Fruit fly (Drosophila melanogaster): Measurements from ENCODE around the gene cib.
A peak's percentile ranks its signal among the peaks of the same experiment; 100 is the strongest.

The cib gene

dm6 chrX:4119582-4119981 is 13.7 kb downstream of the cib start:
- TF ChIP-seq fd85E (GFP tag; optimal IDR thresholded peaks at IDR 0.05) (no peak), CG1621 (tag; optimal IDR thresholded peaks at IDR 0.05) (no peak), CG15336 (GFP tag; IDR thresholded peaks at IDR 0.05) (no peak), achi (GFP tag; optimal IDR thresholded peaks at IDR 0.05) (no peak), CG6163 (GFP tag; IDR thresholded peaks at IDR 0.05) (no peak), CG16779 (tag; optimal IDR thresholded peaks at IDR 0.05) (no peak), CG31627 (GFP tag; optimal IDR thresholded peaks at IDR 0.05) (no peak), CG32006 (GFP tag; optimal IDR thresholded peaks at IDR 0.05) (no peak), CG6276 (GFP tag; optimal IDR thresholded peaks at IDR 0.05) (no peak), dsx (GFP tag; optimal IDR thresholded peaks at IDR 0.05; ENCODE audit: poor library complexity, severe bottlenecking) (no peak), CG6854 (GFP tag; optimal IDR thresholded peaks at IDR 0.05) (no peak), OdsH (GFP tag; optimal IDR thresholded peaks at IDR 0.05) (no peak), CG9139 (GFP tag; optimal IDR thresholded peaks at IDR 0.05) (no peak), CG7368 (GFP tag; optimal IDR thresholded peaks at IDR 0.05) (no peak), Sox102F (GFP tag; optimal IDR thresholded peaks at IDR 0.05) (no peak), cyc (GFP tag; optimal IDR thresholded peaks at IDR 0.05) (no peak), Met (GFP tag; optimal IDR thresholded peaks at IDR 0.05) (no peak), esn (GFP tag; optimal IDR thresholded peaks at IDR 0.05) (no peak), Ets21C (GFP tag; optimal IDR thresholded peaks at IDR 0.05) (no peak), net (GFP tag; optimal IDR thresholded peaks at IDR 0.05) (no peak)

dm6 chrX:4131049-4131629 is 25.2 kb downstream of the cib start, which contains the start of gene GlcAT-I:
GlcAT-I (plus strand) TSS chrX:4131211.
- TF ChIP-seq CG6792 (GFP tag; optimal IDR thresholded peaks at IDR 0.05) (no peak), CG11762 (GFP tag; optimal IDR thresholded peaks at IDR 0.05; ENCODE audit: insufficient read depth) (no peak), Eip93F (GFP tag; optimal IDR thresholded peaks at IDR 0.05) (no peak), CG6276 (GFP tag; optimal IDR thresholded peaks at IDR 0.05) (no peak), Eip75B (GFP tag; optimal IDR thresholded peaks at IDR 0.05) (no peak), Sox14 (GFP tag; optimal IDR thresholded peaks at IDR 0.05) (no peak), CG1621 (tag; optimal IDR thresholded peaks at IDR 0.05) (peak; percentile 72), Hr4 (GFP tag; optimal IDR thresholded peaks at IDR 0.05) (no peak), CG6163 (GFP tag; IDR thresholded peaks at IDR 0.05) (no peak), esn (GFP tag; optimal IDR thresholded peaks at IDR 0.05) (no peak), fkh (GFP tag; optimal IDR thresholded peaks at IDR 0.05) (peak; percentile 81), acj6 (GFP tag; optimal IDR thresholded peaks at IDR 0.05) (no peak), Sox15 (GFP tag; optimal IDR thresholded peaks at IDR 0.05) (no peak), OdsH (GFP tag; optimal IDR thresholded peaks at IDR 0.05) (no peak), CG11294 (GFP tag; IDR thresholded peaks at IDR 0.05) (no peak), CG16779 (tag; optimal IDR thresholded peaks at IDR 0.05) (no peak), dac (GFP tag; optimal IDR thresholded peaks at IDR 0.05) (no peak), eg (GFP tag; IDR thresholded peaks at IDR 0.05) (no peak), Eip78C (GFP tag) (peak; percentile 23), CG32006 (GFP tag; optimal IDR thresholded peaks at IDR 0.05) (no peak), Met (GFP tag; optimal IDR thresholded peaks at IDR 0.05) (no peak), CG15336 (GFP tag; IDR thresholded peaks at IDR 0.05) (no peak), svp (GFP tag) (no peak), Hr38 (GFP tag; optimal IDR thresholded peaks at IDR 0.05) (no peak), lz (GFP tag; optimal IDR thresholded peaks at IDR 0.05) (no peak), CG8319 (GFP tag; optimal IDR thresholded peaks at IDR 0.05) (no peak), pdm3 (GFP tag; optimal IDR thresholded peaks at IDR 0.05) (no peak)

dm6 chrX:4139043-4139442 is 33.1 kb downstream of the cib start:
- TF ChIP-seq CG6163 (GFP tag; IDR thresholded peaks at IDR 0.05) (no peak), CG6792 (GFP tag; optimal IDR thresholded peaks at IDR 0.05) (no peak), CG10631 (GFP tag; optimal IDR thresholded peaks at IDR 0.05) (no peak), Smox (GFP tag; optimal IDR thresholded peaks at IDR 0.05) (no peak), CG11902 (GFP tag; optimal IDR thresholded peaks at IDR 0.05) (no peak), CG9139 (GFP tag; optimal IDR thresholded peaks at IDR 0.05) (no peak), Eip75B (GFP tag; optimal IDR thresholded peaks at IDR 0.05) (no peak), OdsH (GFP tag; optimal IDR thresholded peaks at IDR 0.05) (no peak), ss (GFP tag; optimal IDR thresholded peaks at IDR 0.05) (no peak), fd59A (GFP tag; optimal IDR thresholded peaks at IDR 0.05) (no peak), Sox102F (GFP tag; optimal IDR thresholded peaks at IDR 0.05) (no peak), acj6 (GFP tag; optimal IDR thresholded peaks at IDR 0.05) (no peak), CG31627 (GFP tag; optimal IDR thresholded peaks at IDR 0.05) (no peak), pdm3 (GFP tag; optimal IDR thresholded peaks at IDR 0.05) (no peak), cyc (GFP tag; optimal IDR thresholded peaks at IDR 0.05) (no peak), CG8319 (GFP tag; optimal IDR thresholded peaks at IDR 0.05) (no peak), Eip93F (GFP tag; optimal IDR thresholded peaks at IDR 0.05) (no peak), Gug (GFP tag; IDR thresholded peaks at IDR 0.05) (no peak)
